Fruit fly (Drosophila melanogaster): ENCODE results near the gene Sgs4.

The Sgs4 gene

dm6 chrX:3255569-3256309 is 5.8 kb downstream of the Sgs4 start (continued):
- TF ChIP-seq pzg (GFP tag; optimal IDR thresholded peaks at IDR 0.05) (peak; percentile 4), CG18476 (GFP tag; optimal IDR thresholded peaks at IDR 0.05) (peak; percentile 96), CG6654 (GFP tag; optimal IDR thresholded peaks at IDR 0.05) (peak; percentile 90), CG12236 (GFP tag; optimal IDR thresholded peaks at IDR 0.05) (peak; percentile 80), CkIIα-i1 (GFP tag; IDR thresholded peaks at IDR 0.05) (peak; percentile 46; the same call in 1 of the 2 replicates), CG9797 (GFP tag; optimal IDR thresholded peaks at IDR 0.05) (peak; percentile 8), pfk (GFP tag; optimal IDR thresholded peaks at IDR 0.05) (no peak)

dm6 chrX:3260536-3260935 is 10.6 kb downstream of the Sgs4 start:
- TF ChIP-seq cad (GFP tag; optimal IDR thresholded peaks at IDR 0.05) (no peak), dmrt11E (tag; optimal IDR thresholded peaks at IDR 0.05) (no peak), CG1233 (GFP tag; optimal IDR thresholded peaks at IDR 0.05) (no peak), fu2 (GFP tag; optimal IDR thresholded peaks at IDR 0.05) (no peak), CG34376 (GFP tag; optimal IDR thresholded peaks at IDR 0.05) (peak; percentile 5), exex (tag; optimal IDR thresholded peaks at IDR 0.05) (peak; percentile 81), z (GFP tag; IDR thresholded peaks at IDR 0.05) (no peak), CG16863 (GFP tag; optimal IDR thresholded peaks at IDR 0.05) (no peak), mirr (GFP tag; optimal IDR thresholded peaks at IDR 0.05) (peak; percentile 46), slbo (GFP tag; IDR thresholded peaks at IDR 0.05) (peak; percentile 34; the same call in 1 of the 2 replicates), caup (GFP tag; optimal IDR thresholded peaks at IDR 0.05; ENCODE audit: severe bottlenecking) (no peak), cwo (GFP tag; optimal IDR thresholded peaks at IDR 0.05) (no peak), emc (GFP tag; optimal IDR thresholded peaks at IDR 0.05) (no peak), sug (tag; optimal IDR thresholded peaks at IDR 0.05) (peak; percentile 39), CG8281 (tag; optimal IDR thresholded peaks at IDR 0.05) (no peak), Eip74EF (GFP tag; optimal IDR thresholded peaks at IDR 0.05) (no peak), Pdp1 (GFP tag; optimal IDR thresholded peaks at IDR 0.05) (peak in 1 of 2 experiments; percentile 69), B-H1 (GFP tag; IDR thresholded peaks at IDR 0.05) (no peak), sima (GFP tag; optimal IDR thresholded peaks at IDR 0.05) (no peak), CG17359 (tag; optimal IDR thresholded peaks at IDR 0.05) (peak; percentile 25), Xrp1 (GFP tag; IDR thresholded peaks at IDR 0.05) (no peak), Lhr (GFP tag; optimal IDR thresholded peaks at IDR 0.05) (no peak), Rfx (GFP tag; IDR thresholded peaks at IDR 0.05) (0 out of 2 replicates have a peak, but pooled peaks have one; percentile 15), CG9609 (GFP tag; optimal IDR thresholded peaks at IDR 0.05) (no peak), CG10543 (GFP tag; optimal IDR thresholded peaks at IDR 0.05) (peak; percentile 9), sd (tag; optimal IDR thresholded peaks at IDR 0.05) (peak; percentile 1), ato (GFP tag; IDR thresholded peaks at IDR 0.05; ENCODE audit: partially characterized antibody) (no peak), CG7928 (GFP tag; optimal IDR thresholded peaks at IDR 0.05) (no peak), CrebB (tag; optimal IDR thresholded peaks at IDR 0.05) (no peak), jumu (GFP tag; optimal IDR thresholded peaks at IDR 0.05) (no peak), CG1603 (tag; optimal IDR thresholded peaks at IDR 0.05) (no peak), jing (GFP tag; optimal IDR thresholded peaks at IDR 0.05) (no peak), CG31365 (tag; optimal IDR thresholded peaks at IDR 0.05) (no peak), bbx (GFP tag; IDR thresholded peaks at IDR 0.05; ENCODE audit: partially characterized antibody) (no peak), CG8089 (GFP tag; optimal IDR thresholded peaks at IDR 0.05) (no peak), grau (tag; optimal IDR thresholded peaks at IDR 0.05) (peak; percentile 25), CG11247 (GFP tag; IDR thresholded peaks at IDR 0.05) (no peak), Taf1 (GFP tag; IDR thresholded peaks at IDR 0.05) (no peak), GATAe (GFP tag; conservative IDR thresholded peaks at IDR 0.05) (peak; percentile 56), row (GFP tag; IDR thresholded peaks at IDR 0.05) (0 out of 3 replicates have a peak, but pooled peaks have one; percentile 35)

Data from whole organism, embryonic.